4 fruit fly cellular contexts compared by ENCODE assay signal in the genomic region with DNA sequence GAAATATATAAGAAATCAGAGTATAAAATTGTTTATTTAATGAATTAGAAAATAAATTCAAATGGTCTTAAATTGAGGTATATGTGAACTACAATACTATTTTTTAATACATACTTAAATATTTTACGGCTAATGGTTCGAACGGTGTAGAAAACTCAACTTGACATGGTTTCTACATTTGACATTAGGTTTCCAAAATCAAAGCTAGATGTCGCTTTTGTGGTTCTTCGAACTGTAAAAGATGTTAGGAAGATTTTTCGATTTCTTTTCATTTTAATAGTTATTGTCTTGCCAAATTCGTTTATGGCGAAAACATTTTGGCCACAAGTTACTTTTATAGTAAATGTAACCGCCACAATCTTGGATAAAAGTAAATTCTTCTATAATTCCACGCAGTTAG.
TF ChIP-seq lines count a peak whose summit lies in the region.

No protein-coding gene starts in this region.

- peak; percentile 73 to 90 for TF ChIP-seq CTCF in S2 (optimal IDR thresholded peaks at IDR 0.05; lab: Kevin White, UChicago)
- TF ChIP-seq CTCF in whole organism, embryonic (GFP tag; optimal IDR thresholded peaks at IDR 0.05; lab: Kevin White, UChicago) = peak; percentile 92

TF ChIP-seq in whole organism, embryonic, 481 proteins besides CTCF, POLR2A, EP300 and RAD21 (continues in another document):
- no peak for TF ChIP-seq grau (tag; optimal IDR thresholded peaks at IDR 0.05; lab: Kevin White, UChicago)
- TF ChIP-seq Nf-YC (tag; optimal IDR thresholded peaks at IDR 0.05; lab: Kevin White, UChicago) = no peak
- no peak for TF ChIP-seq en (GFP tag; optimal IDR thresholded peaks at IDR 0.05; lab: Kevin White, UChicago)
- no peak for TF ChIP-seq MESR4 (GFP tag; optimal IDR thresholded peaks at IDR 0.05; lab: Kevin White, UChicago)
- peak; percentile 42 for TF ChIP-seq stwl (tag; optimal IDR thresholded peaks at IDR 0.05; lab: Kevin White, UChicago)
- TF ChIP-seq btn (GFP tag; optimal IDR thresholded peaks at IDR 0.05; lab: Kevin White, UChicago) = no peak
- peak; percentile 92 for TF ChIP-seq Dip2 (GFP tag; IDR thresholded peaks at IDR 0.05; lab: Robert Waterston, UW)
- no peak for TF ChIP-seq Fer1 (GFP tag; optimal IDR thresholded peaks at IDR 0.05; lab: Kevin White, UChicago)
- TF ChIP-seq seq (GFP tag; IDR thresholded peaks at IDR 0.05; lab: Robert Waterston, UW) = no peak
- no peak for TF ChIP-seq CG10462 (GFP tag; optimal IDR thresholded peaks at IDR 0.05; lab: Kevin White, UChicago)
- TF ChIP-seq tgo (GFP tag; IDR thresholded peaks at IDR 0.05; lab: Robert Waterston, UW) = no peak
- TF ChIP-seq CG6654 (GFP tag; optimal IDR thresholded peaks at IDR 0.05; lab: Kevin White, UChicago) = no peak
- no peak for TF ChIP-seq CG7963 (GFP tag; IDR thresholded peaks at IDR 0.05; lab: Robert Waterston, UW; ENCODE audit: partially characterized antibody)
- no peak for TF ChIP-seq ro (GFP tag; IDR thresholded peaks at IDR 0.05; lab: Robert Waterston, UW)
- TF ChIP-seq unc-4 (GFP tag; IDR thresholded peaks at IDR 0.05; lab: Robert Waterston, UW; ENCODE audit: partially characterized antibody) = no peak
- no peak for TF ChIP-seq C15 (GFP tag; IDR thresholded peaks at IDR 0.05; lab: Robert Waterston, UW)
- TF ChIP-seq TFAM (GFP tag; optimal IDR thresholded peaks at IDR 0.05; lab: Kevin White, UChicago) = no peak
- no peak for TF ChIP-seq H15 (GFP tag; IDR thresholded peaks at IDR 0.05; lab: Robert Waterston, UW)
- no peak for TF ChIP-seq jing (GFP tag; optimal IDR thresholded peaks at IDR 0.05; lab: Kevin White, UChicago)
- no peak for TF ChIP-seq eve (GFP tag; optimal IDR thresholded peaks at IDR 0.05; lab: Kevin White, UChicago)
- no peak for TF ChIP-seq ase (GFP tag; IDR thresholded peaks at IDR 0.05; lab: Robert Waterston, UW)
- no peak for TF ChIP-seq CG3407 (GFP tag; optimal IDR thresholded peaks at IDR 0.05; lab: Kevin White, UChicago)
- TF ChIP-seq CG17612 (GFP tag; IDR thresholded peaks at IDR 0.05; lab: Robert Waterston, UW) = no peak
- TF ChIP-seq gsb-n (tag; optimal IDR thresholded peaks at IDR 0.05; lab: Kevin White, UChicago) = no peak
- peak; percentile 43; the same call in 1 of the 3 replicates for TF ChIP-seq knrl (GFP tag; IDR thresholded peaks at IDR 0.05; lab: Robert Waterston, UW; ENCODE audit: partially characterized antibody)
- no peak for TF ChIP-seq dan (GFP tag; IDR thresholded peaks at IDR 0.05; lab: Robert Waterston, UW)
- TF ChIP-seq CG7556 (GFP tag; optimal IDR thresholded peaks at IDR 0.05; lab: Kevin White, UChicago) = no peak
- no peak for TF ChIP-seq CG15269 (tag; optimal IDR thresholded peaks at IDR 0.05; lab: Kevin White, UChicago)
- TF ChIP-seq amos (GFP tag; IDR thresholded peaks at IDR 0.05; lab: Robert Waterston, UW; ENCODE audit: partially characterized antibody) = peak; percentile 70

TF ChIP-seq in whole organism, prepupa, 60 proteins besides CTCF, POLR2A, EP300 and RAD21:
- peak; percentile 52 for TF ChIP-seq svp (GFP tag; lab: Kevin White, UChicago)
- TF ChIP-seq CG6163 (GFP tag; IDR thresholded peaks at IDR 0.05; lab: Robert Waterston, UW) = no peak

TF ChIP-seq in whole organism, pupa, 21 proteins besides CTCF, POLR2A, EP300 and RAD21:
- TF ChIP-seq fd96Ca (GFP tag; IDR thresholded peaks at IDR 0.05; lab: Robert Waterston, UW) (no peak), Pif1B (GFP tag; optimal IDR thresholded peaks at IDR 0.05; lab: Kevin White, UChicago) (no peak), CG9948 (tag; optimal IDR thresholded peaks at IDR 0.05; lab: Kevin White, UChicago) (no peak), gl (tag; optimal IDR thresholded peaks at IDR 0.05; lab: Kevin White, UChicago) (no peak), CG4496 (GFP tag; IDR thresholded peaks at IDR 0.05; lab: Robert Waterston, UW) (no peak), CG15710 (tag; optimal IDR thresholded peaks at IDR 0.05; lab: Kevin White, UChicago) (no peak), D1 (tag; optimal IDR thresholded peaks at IDR 0.05; lab: Kevin White, UChicago) (peak; percentile 69)
